Fruit fly (Drosophila melanogaster) Kc167 (cell line): ENCODE data around the gene CG31998.

ENCODE experiments used
- Myc ChIP-seq: fragments of >200 bp; optimal IDR thresholded peaks from 2 replicates; lab custom pipeline; 2017; ENCODE audit warnings: missing external identifiers
- Sin3A ChIP-seq: fragments of >200 bp; optimal IDR thresholded peaks from 2 replicates; lab custom pipeline; 2018; ENCODE audit warnings: missing external identifiers
- h ChIP-seq: fragments of >200 bp; optimal IDR thresholded peaks from 3 replicates; lab custom pipeline; 2018; ENCODE audit warnings: missing external identifiers
- insv ChIP-seq: fragments of >200 bp; optimal IDR thresholded peaks from 3 replicates; lab custom pipeline; 2018; ENCODE audit warnings: missing external identifiers
- psq ChIP-seq: fragments of >200 bp; optimal IDR thresholded peaks from 2 replicates; lab custom pipeline; 2017; ENCODE audit warnings: missing external identifiers
- ttk ChIP-seq: sonication (Bioruptor generic); optimal IDR thresholded peaks from 2 replicates; lab custom pipeline; 2017; ENCODE audit warnings: missing external identifiers

CG31998 gene

dm6 chr4:205671-206252 is at the start of gene CG31998:
CG31998 (minus strand) TSS chr4:205945.
- TF ChIP-seq ttk (lab: Kevin White, UChicago) = no peak
- TF ChIP-seq Sin3A (lab: Kevin White, UChicago) = no peak
- no peak for TF ChIP-seq psq (lab: Kevin White, UChicago)
- no peak for TF ChIP-seq Myc (lab: Kevin White, UChicago)
- TF ChIP-seq h (lab: Kevin White, UChicago) = no peak
- TF ChIP-seq insv (lab: Kevin White, UChicago) = no peak

- no peak for TF ChIP-seq ttk (lab: Kevin White, UChicago)
- TF ChIP-seq insv (lab: Kevin White, UChicago) = no peak
- TF ChIP-seq h (lab: Kevin White, UChicago) = no peak
- no peak for TF ChIP-seq Myc (lab: Kevin White, UChicago)
- no peak for TF ChIP-seq psq (lab: Kevin White, UChicago)
- no peak for TF ChIP-seq Sin3A (lab: Kevin White, UChicago)
Observed at dm6 chr4:254697-255096, 49.0 kb upstream of the CG31998 start, which contains the start of gene RhoGAP102A. RhoGAP102A (plus strand) TSS chr4:254997.

dm6 chr4:253176-253575 is 47.4 kb upstream of the CG31998 start, which contains the start of gene dpr7:
dpr7 (minus strand) TSS chr4:253329.
- TF ChIP-seq ttk (lab: Kevin White, UChicago) (no peak), psq (lab: Kevin White, UChicago) (no peak), Sin3A (lab: Kevin White, UChicago) (no peak), h (lab: Kevin White, UChicago) (no peak), Myc (lab: Kevin White, UChicago) (no peak), insv (lab: Kevin White, UChicago) (no peak)

dm6 chr4:240850-241249 is 35.1 kb upstream of the CG31998 start:
- TF ChIP-seq Sin3A (lab: Kevin White, UChicago) = no peak
- no peak for TF ChIP-seq insv (lab: Kevin White, UChicago)
- TF ChIP-seq Myc (lab: Kevin White, UChicago) = no peak
- TF ChIP-seq psq (lab: Kevin White, UChicago) = no peak
- TF ChIP-seq ttk (lab: Kevin White, UChicago) = no peak
- TF ChIP-seq h (lab: Kevin White, UChicago) = no peak

- TF ChIP-seq ttk (lab: Kevin White, UChicago) (no peak), Sin3A (lab: Kevin White, UChicago) (no peak), psq (lab: Kevin White, UChicago) (no peak), Myc (lab: Kevin White, UChicago) (no peak), h (lab: Kevin White, UChicago) (no peak), insv (lab: Kevin White, UChicago) (no peak)
Observed at dm6 chr4:238400-238799, 32.7 kb upstream of the CG31998 start.

- no peak for TF ChIP-seq ttk (lab: Kevin White, UChicago)
- no peak for TF ChIP-seq psq (lab: Kevin White, UChicago)
- TF ChIP-seq insv (lab: Kevin White, UChicago) = no peak
- no peak for TF ChIP-seq Sin3A (lab: Kevin White, UChicago)
- TF ChIP-seq Myc (lab: Kevin White, UChicago) = no peak
- no peak for TF ChIP-seq h (lab: Kevin White, UChicago)
Observed at dm6 chr4:231185-231584, 25.4 kb upstream of the CG31998 start.

- no peak for TF ChIP-seq psq (lab: Kevin White, UChicago)
Observed at dm6 chr4:230430-230829, 24.7 kb upstream of the CG31998 start, which contains the start of gene CG1674. CG1674 (plus strand) TSS chr4:230730.

dm6 chr4:227648-228047 is 21.9 kb upstream of the CG31998 start, which contains the start of the genes CG31999 and yellow-h:
CG31999 (minus strand) TSS chr4:227748.
yellow-h (plus strand) TSS chr4:227922.
- no peak for TF ChIP-seq Myc (lab: Kevin White, UChicago)
- no peak for TF ChIP-seq ttk (lab: Kevin White, UChicago)
- TF ChIP-seq psq (lab: Kevin White, UChicago) = no peak
- no peak for TF ChIP-seq insv (lab: Kevin White, UChicago)
- no peak for TF ChIP-seq h (lab: Kevin White, UChicago)
- no peak for TF ChIP-seq Sin3A (lab: Kevin White, UChicago)

- TF ChIP-seq Sin3A (lab: Kevin White, UChicago) (no peak), ttk (lab: Kevin White, UChicago) (no peak), h (lab: Kevin White, UChicago) (no peak), Myc (lab: Kevin White, UChicago) (no peak), psq (lab: Kevin White, UChicago) (no peak), insv (lab: Kevin White, UChicago) (no peak)
Observed at dm6 chr4:226751-227150, 21.0 kb upstream of the CG31998 start.

- TF ChIP-seq ttk (lab: Kevin White, UChicago) = no peak
- TF ChIP-seq psq (lab: Kevin White, UChicago) = no peak
- no peak for TF ChIP-seq insv (lab: Kevin White, UChicago)
- no peak for TF ChIP-seq Sin3A (lab: Kevin White, UChicago)
Observed at dm6 chr4:225824-226223, 20.1 kb upstream of the CG31998 start.

dm6 chr4:210011-210649 is 4.4 kb upstream of the CG31998 start, which contains the start of gene Crk:
Crk (plus strand) TSS chr4:210224.
- TF ChIP-seq h (lab: Kevin White, UChicago) = no peak
- no peak for TF ChIP-seq insv (lab: Kevin White, UChicago)
- no peak for TF ChIP-seq Sin3A (lab: Kevin White, UChicago)
- TF ChIP-seq Myc (lab: Kevin White, UChicago) = no peak
- TF ChIP-seq psq (lab: Kevin White, UChicago) = no peak
- no peak for TF ChIP-seq ttk (lab: Kevin White, UChicago)
